Worm (Caenorhabditis elegans) whole organism, L4/young adult: ENCODE measurements around the gene F07C3.2.

ENCODE experiments used
- W03F9.2 ChIP-seq: fragments of 150-350 bp; optimal IDR thresholded peaks from 2 replicates; lab custom pipeline; 2014; ENCODE audit warnings: missing biosample characterization, missing genetic modification characterization
- dao-5 ChIP-seq: sonication (generic microtip); optimal IDR thresholded peaks from 2 replicates; lab custom pipeline; 2016; ENCODE audit warnings: missing genotype, missing genetic modification characterization, moderate library complexity, missing compliant biosample characterization
- him-1 ChIP-seq: sonication (generic microtip); optimal IDR thresholded peaks from 2 replicates; lab custom pipeline; 2016; ENCODE audit warnings: missing genotype, missing genetic modification reagents, missing genetic modification characterization, missing compliant biosample characterization

Gene F07C3.2

DNA sequence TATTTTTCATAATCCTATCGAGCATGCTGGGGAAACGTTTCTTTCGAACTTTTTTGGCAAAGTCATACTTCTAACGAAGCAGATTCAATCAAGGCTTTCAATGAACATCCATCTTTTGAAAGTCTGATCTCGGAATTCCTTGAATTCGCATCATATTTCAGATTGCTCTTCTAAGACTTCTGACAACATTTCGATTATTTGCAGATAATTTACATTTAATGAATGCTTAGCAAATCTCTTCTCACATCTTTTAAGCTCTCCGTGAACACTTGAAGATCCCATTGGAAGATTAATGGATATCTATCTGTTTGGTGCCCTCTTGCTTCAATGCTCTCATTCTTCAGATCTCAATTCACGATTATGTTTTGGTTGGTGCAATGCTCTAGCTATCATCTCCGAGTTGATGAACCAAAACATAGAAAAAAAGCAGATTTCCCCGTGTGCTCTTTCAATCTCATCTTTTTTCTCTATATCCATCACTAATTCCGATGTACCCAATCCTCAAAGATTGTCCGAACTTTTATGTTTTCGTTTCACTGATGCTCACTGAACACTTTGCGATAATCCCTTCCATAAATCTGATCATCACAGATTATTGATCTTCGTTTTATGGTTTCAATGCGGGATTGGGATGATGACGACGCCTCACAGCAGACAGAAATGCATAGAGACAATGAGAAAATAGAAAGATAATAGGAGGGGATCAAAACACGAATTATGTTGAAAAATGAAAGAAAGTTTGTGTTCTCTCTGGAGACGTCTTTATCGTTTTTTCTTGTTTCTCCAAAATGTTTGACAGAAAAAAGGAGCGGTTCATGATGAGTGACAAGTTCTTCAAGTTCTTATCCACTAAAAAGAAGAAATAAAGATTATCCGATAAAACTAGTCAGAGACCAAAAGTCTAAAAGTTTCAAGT is 48.5 kb downstream of the F07C3.2 start:
- TF ChIP-seq him-1 (tag; lab: Kevin White, UChicago) (no peak), W03F9.2 (tag; lab: Kevin White, UChicago) (no peak), dao-5 (tag; lab: Kevin White, UChicago) (no peak)
